Worm (Caenorhabditis elegans): ENCODE results near the gene dagl-2.
A peak's percentile ranks its signal among the peaks of the same experiment; 100 is the strongest.

The dagl-2 gene

DNA sequence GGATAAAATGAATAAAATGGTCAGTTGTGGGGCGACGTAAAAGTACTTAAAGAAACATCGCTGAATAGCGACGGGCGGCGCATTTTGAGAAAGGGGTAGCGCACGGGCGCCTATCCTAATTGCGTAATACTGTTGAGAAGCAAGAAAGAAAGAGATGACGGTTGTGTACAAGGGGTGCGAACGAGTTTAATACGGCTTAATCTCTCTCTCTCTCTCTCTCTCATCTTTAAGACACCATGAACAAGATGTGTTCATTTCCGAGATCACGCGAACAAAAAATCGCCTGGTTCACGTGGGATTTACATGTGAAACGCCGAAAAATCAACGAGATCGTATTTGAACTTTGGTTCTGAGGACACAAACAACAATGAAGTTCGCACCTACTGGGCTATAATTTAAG lies 23.4 kb downstream of the dagl-2 start:
- TF ChIP-seq nhr-25 (tag; optimal IDR thresholded peaks at IDR 0.05) (peak; percentile 42), elt-3 (tag; optimal IDR thresholded peaks at IDR 0.05) (no peak), sem-4 (tag; optimal IDR thresholded peaks at IDR 0.05) (no peak), gmeb-1 (tag; optimal IDR thresholded peaks at IDR 0.05) (no peak)

ce11 chrIII:757981-758380 lies 25.1 kb downstream of the dagl-2 start, which contains the start of gene T17H7.7:
TSS of gene T17H7.7 (minus strand) at chrIII:758081.
- TF ChIP-seq elt-3 (tag; optimal IDR thresholded peaks at IDR 0.05) (no peak), snpc-4 (tag; optimal IDR thresholded peaks at IDR 0.05) (no peak), mbf-1 (tag; optimal IDR thresholded peaks at IDR 0.05) (no peak), unc-55 (GFP tag; optimal IDR thresholded peaks at IDR 0.05) (no peak)

DNA sequence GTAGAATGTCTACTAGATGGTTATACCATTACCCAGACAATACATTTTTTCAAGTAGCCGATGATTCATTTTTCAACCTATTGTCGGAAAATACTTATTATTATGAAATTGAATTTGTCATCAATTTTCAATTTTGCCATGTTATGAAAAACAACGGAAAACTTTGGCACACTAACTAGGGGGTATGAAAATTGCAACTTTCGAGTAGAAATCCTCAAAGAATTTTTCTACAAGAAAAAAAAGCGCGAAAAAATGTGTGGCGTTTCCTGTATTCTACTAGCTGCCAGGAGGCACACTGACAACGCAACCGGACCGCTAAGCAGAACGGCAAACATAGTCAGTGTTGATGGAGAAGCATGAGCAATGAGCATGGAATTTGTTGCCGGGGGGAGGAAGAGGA lies 28.7 kb downstream of the dagl-2 start:
- TF ChIP-seq zag-1 (tag; optimal IDR thresholded peaks at IDR 0.05): no peak
- TF ChIP-seq lin-39 (tag; optimal IDR thresholded peaks at IDR 0.05): no peak
- TF ChIP-seq peb-1 (tag; optimal IDR thresholded peaks at IDR 0.05): no peak
- TF ChIP-seq unc-39 (tag; optimal IDR thresholded peaks at IDR 0.05): no peak
- TF ChIP-seq lsy-2 (tag; optimal IDR thresholded peaks at IDR 0.05): no peak
- TF ChIP-seq R02D3.7 (tag; optimal IDR thresholded peaks at IDR 0.05): no peak
- no peak for TF ChIP-seq aly-2 (tag; optimal IDR thresholded peaks at IDR 0.05)
- no peak for TF ChIP-seq dmd-4 (tag; optimal IDR thresholded peaks at IDR 0.05)
- no peak for TF ChIP-seq alr-1 (tag; optimal IDR thresholded peaks at IDR 0.05)

- TF ChIP-seq sma-3 (GFP tag; optimal IDR thresholded peaks at IDR 0.05): no peak
- TF ChIP-seq snpc-4 (tag; optimal IDR thresholded peaks at IDR 0.05): no peak
- no peak for TF ChIP-seq nhr-21 (tag; optimal IDR thresholded peaks at IDR 0.05)
- no peak for TF ChIP-seq blmp-1 (tag; optimal IDR thresholded peaks at IDR 0.05; ENCODE audit: insufficient read depth)
- no peak for TF ChIP-seq ama-1 (optimal IDR thresholded peaks at IDR 0.05)
- no peak for TF ChIP-seq lin-13 (GFP tag; optimal IDR thresholded peaks at IDR 0.05)
- no peak for TF ChIP-seq mbf-1 (tag; optimal IDR thresholded peaks at IDR 0.05)
- no peak for TF ChIP-seq mdl-1 (tag; optimal IDR thresholded peaks at IDR 0.05)
- TF ChIP-seq R02D3.7 (tag; optimal IDR thresholded peaks at IDR 0.05): no peak
- no peak for TF ChIP-seq egl-27 (tag; optimal IDR thresholded peaks at IDR 0.05)
- no peak for TF ChIP-seq nhr-25 (tag; optimal IDR thresholded peaks at IDR 0.05)
- TF ChIP-seq ceh-82 (tag; optimal IDR thresholded peaks at IDR 0.05): no peak
- TF ChIP-seq lin-11 (tag; optimal IDR thresholded peaks at IDR 0.05): no peak
These were observed 30.8 kb downstream of the dagl-2 start, which contains the start of gene pat-12 for ce11 chrIII:752326-752725. TSS of gene pat-12 (minus strand) at chrIII:752426.

DNA sequence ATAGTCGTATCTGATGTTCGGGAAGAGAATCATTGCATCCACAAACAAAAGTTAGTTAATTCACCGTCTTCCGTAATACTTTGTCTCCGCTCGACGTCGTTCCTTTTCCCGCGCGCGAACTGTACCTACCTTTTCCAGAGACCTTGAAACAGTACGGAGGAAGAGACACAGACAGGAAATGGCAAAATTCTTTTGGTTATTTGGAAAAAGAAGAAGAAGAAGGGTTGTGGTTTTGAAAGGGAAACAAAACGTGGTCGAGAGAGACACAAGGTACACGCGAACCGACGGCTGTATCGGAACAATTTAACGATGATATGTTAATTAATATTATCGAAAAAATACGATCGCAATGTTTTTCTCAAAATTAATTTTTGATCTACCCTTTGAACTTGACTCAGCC lies 33.1 kb downstream of the dagl-2 start:
- no peak for TF ChIP-seq lin-11 (tag; optimal IDR thresholded peaks at IDR 0.05)
- TF ChIP-seq blmp-1 (tag; optimal IDR thresholded peaks at IDR 0.05; ENCODE audit: insufficient read depth): peak; percentile 61

DNA sequence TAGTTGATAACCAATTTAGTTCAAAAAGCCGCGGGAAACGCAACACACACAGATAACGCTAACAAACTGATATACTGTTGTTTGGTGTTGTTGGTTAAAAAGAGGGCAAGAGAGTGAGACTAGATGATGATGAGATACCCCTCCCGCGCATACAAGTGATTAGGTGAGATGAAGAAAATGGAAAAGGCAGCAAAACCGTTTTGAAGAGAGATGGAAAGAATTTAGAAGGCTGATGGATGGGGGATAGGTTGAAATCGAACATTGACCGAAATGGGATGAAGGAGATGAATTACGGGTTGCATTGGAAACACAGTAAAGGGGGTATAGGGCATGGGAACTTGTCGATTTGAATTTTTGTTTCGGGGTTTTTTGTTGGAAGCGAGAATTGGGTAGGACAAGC lies 34.3 kb downstream of the dagl-2 start:
- no peak for TF ChIP-seq sma-9 (GFP tag; optimal IDR thresholded peaks at IDR 0.05)
- no peak for TF ChIP-seq sma-9 (tag; optimal IDR thresholded peaks at IDR 0.05)
- TF ChIP-seq fos-1 (tag; optimal IDR thresholded peaks at IDR 0.05): peak; percentile 0

- TF ChIP-seq skn-1 (tag; optimal IDR thresholded peaks at IDR 0.05) (no peak), nhr-6 (tag; optimal IDR thresholded peaks at IDR 0.05) (no peak), blmp-1 (tag; optimal IDR thresholded peaks at IDR 0.05; ENCODE audit: insufficient read depth) (peak; percentile 7), dmd-4 (tag; optimal IDR thresholded peaks at IDR 0.05) (no peak), ceh-16 (tag; optimal IDR thresholded peaks at IDR 0.05) (no peak), R02D3.7 (tag; optimal IDR thresholded peaks at IDR 0.05) (no peak), sem-4 (tag; optimal IDR thresholded peaks at IDR 0.05) (no peak)
These were observed 38.6 kb downstream of the dagl-2 start for ce11 chrIII:744459-744858.
